Fruit fly (Drosophila melanogaster): ENCODE data around the gene OdsH.

Gene OdsH

dm6 chrX:17814783-17815182 lies 24.0 kb downstream of the OdsH start:
- TF ChIP-seq sens (GFP tag) (peak; percentile 60), Aef1 (GFP tag; IDR thresholded peaks at IDR 0.05) (no peak), gem (tag; optimal IDR thresholded peaks at IDR 0.05) (peak; percentile 4), hb (GFP tag; IDR thresholded peaks at IDR 0.05; ENCODE audit: partially characterized antibody) (no peak), CG10431 (GFP tag; optimal IDR thresholded peaks at IDR 0.05) (no peak), ERR (GFP tag; optimal IDR thresholded peaks at IDR 0.05) (no peak), CG13894 (tag; optimal IDR thresholded peaks at IDR 0.05) (no peak), CG1603 (tag; optimal IDR thresholded peaks at IDR 0.05) (peak; percentile 6), dmrt11E (tag; optimal IDR thresholded peaks at IDR 0.05) (peak; percentile 25), dm (GFP tag; optimal IDR thresholded peaks at IDR 0.05) (no peak), NfI (GFP tag; optimal IDR thresholded peaks at IDR 0.05) (no peak), CG2712 (tag; optimal IDR thresholded peaks at IDR 0.05) (peak; percentile 4)

dm6 chrX:17816437-17816836 lies 25.6 kb downstream of the OdsH start:
- TF ChIP-seq br (optimal IDR thresholded peaks at IDR 0.05) = no peak
- TF ChIP-seq CG16815 (GFP tag; optimal IDR thresholded peaks at IDR 0.05) = no peak
- no peak for TF ChIP-seq CG4404 (GFP tag; IDR thresholded peaks at IDR 0.05)
- TF ChIP-seq CG12391 (tag; optimal IDR thresholded peaks at IDR 0.05) = no peak
- TF ChIP-seq CG6175 (GFP tag; IDR thresholded peaks at IDR 0.05) = no peak
- no peak for TF ChIP-seq HLH3B (GFP tag; IDR thresholded peaks at IDR 0.05)
- TF ChIP-seq Hr51 (GFP tag; optimal IDR thresholded peaks at IDR 0.05) = no peak
- TF ChIP-seq Ets97D (GFP tag; optimal IDR thresholded peaks at IDR 0.05) = no peak
- TF ChIP-seq CG34422 (GFP tag; IDR thresholded peaks at IDR 0.05) = no peak
- TF ChIP-seq Dp (GFP tag; optimal IDR thresholded peaks at IDR 0.05) = no peak
- no peak for TF ChIP-seq schlank (tag; optimal IDR thresholded peaks at IDR 0.05)
- no peak for TF ChIP-seq CG6654 (GFP tag; optimal IDR thresholded peaks at IDR 0.05)
- TF ChIP-seq CG3995 (GFP tag; optimal IDR thresholded peaks at IDR 0.05) = no peak
- TF ChIP-seq pum (GFP tag; optimal IDR thresholded peaks at IDR 0.05) = no peak
- TF ChIP-seq CG2199 (GFP tag; IDR thresholded peaks at IDR 0.05) = no peak
- no peak for TF ChIP-seq lilli (GFP tag; optimal IDR thresholded peaks at IDR 0.05)

dm6 chrX:17819635-17820139 lies 28.9 kb downstream of the OdsH start, which contains the start of gene CG12986:
Gene CG12986, minus strand, starts transcription at chrX:17819685.
- TF ChIP-seq CG15479 (GFP tag; optimal IDR thresholded peaks at IDR 0.05) = peak; percentile 53
- peak; percentile 59 for TF ChIP-seq cad (GFP tag; optimal IDR thresholded peaks at IDR 0.05)
- no peak for TF ChIP-seq tio (GFP tag; optimal IDR thresholded peaks at IDR 0.05)
- peak; percentile 45 for TF ChIP-seq twi (tag; optimal IDR thresholded peaks at IDR 0.05)
- TF ChIP-seq zen (tag; optimal IDR thresholded peaks at IDR 0.05) = peak; percentile 77
- no peak for TF ChIP-seq Aef1 (GFP tag; IDR thresholded peaks at IDR 0.05)
- TF ChIP-seq tll (GFP tag; optimal IDR thresholded peaks at IDR 0.05) = peak in 1 of 2 experiments; percentile 69

dm6 chrX:17820252-17820651 lies 29.4 kb downstream of the OdsH start:
- TF ChIP-seq CG16813 (GFP tag; IDR thresholded peaks at IDR 0.05; ENCODE audit: partially characterized antibody) (0 out of 3 replicates have a peak, but pooled peaks have one; percentile 33), CG11456 (GFP tag; IDR thresholded peaks at IDR 0.05) (peak; percentile 80; the same call in 2 of the 3 replicates), CG2120 (GFP tag; optimal IDR thresholded peaks at IDR 0.05) (peak; percentile 38), lilli (GFP tag; optimal IDR thresholded peaks at IDR 0.05) (peak; percentile 35), CG7839 (tag; optimal IDR thresholded peaks at IDR 0.05) (peak; percentile 47), CoRest (tag; optimal IDR thresholded peaks at IDR 0.05) (peak; percentile 49), klu (GFP tag; IDR thresholded peaks at IDR 0.05) (no peak), CG15696 (tag; optimal IDR thresholded peaks at IDR 0.05) (peak; percentile 51), danr (GFP tag; IDR thresholded peaks at IDR 0.05) (no peak), Ets97D (GFP tag; optimal IDR thresholded peaks at IDR 0.05) (no peak), cas (GFP tag; IDR thresholded peaks at IDR 0.05) (no peak), Abd-B (GFP tag; optimal IDR thresholded peaks at IDR 0.05) (peak; percentile 31), C15 (GFP tag; IDR thresholded peaks at IDR 0.05) (no peak), grn (GFP tag; optimal IDR thresholded peaks at IDR 0.05) (no peak), Sox102F (GFP tag; optimal IDR thresholded peaks at IDR 0.05) (peak; percentile 29), CG12659 (GFP tag; optimal IDR thresholded peaks at IDR 0.05) (peak; percentile 19)
